Fruit fly (Drosophila melanogaster): Measurements from ENCODE around the gene Larp4B.

Gene Larp4B

dm6 chr3L:3224740-3225719 is at the start of gene Larp4B:
Gene Larp4B, plus strand, starts transcription at chr3L:3224838.
- no peak for TF ChIP-seq CG12605 (GFP tag; IDR thresholded peaks at IDR 0.05)
- TF ChIP-seq Pif1A (GFP tag; optimal IDR thresholded peaks at IDR 0.05), result no peak
- TF ChIP-seq CG8159 (tag; optimal IDR thresholded peaks at IDR 0.05), result no peak
- TF ChIP-seq CG9948 (tag; optimal IDR thresholded peaks at IDR 0.05), result no peak

- TF ChIP-seq Pif1A (GFP tag; optimal IDR thresholded peaks at IDR 0.05), result no peak
- no peak for TF ChIP-seq Pif1B (GFP tag; optimal IDR thresholded peaks at IDR 0.05)
- TF ChIP-seq CG9948 (tag; optimal IDR thresholded peaks at IDR 0.05), result no peak
- no peak for TF ChIP-seq CG12605 (GFP tag; IDR thresholded peaks at IDR 0.05)
- TF ChIP-seq CG4496 (GFP tag; IDR thresholded peaks at IDR 0.05), result no peak
- no peak for TF ChIP-seq gl (tag; optimal IDR thresholded peaks at IDR 0.05)
- no peak for TF ChIP-seq CG14655 (GFP tag; optimal IDR thresholded peaks at IDR 0.05)
- TF ChIP-seq CG34367 (tag; optimal IDR thresholded peaks at IDR 0.05), result no peak
- TF ChIP-seq EcR (GFP tag; optimal IDR thresholded peaks at IDR 0.05), result no peak
- TF ChIP-seq CG15710 (tag; optimal IDR thresholded peaks at IDR 0.05), result no peak
- TF ChIP-seq CG8159 (tag; optimal IDR thresholded peaks at IDR 0.05), result no peak
- TF ChIP-seq D1 (tag; optimal IDR thresholded peaks at IDR 0.05), result no peak
- no peak for TF ChIP-seq rn (GFP tag; IDR thresholded peaks at IDR 0.05)
- no peak for TF ChIP-seq Snoo (tag; optimal IDR thresholded peaks at IDR 0.05)
- TF ChIP-seq fd96Ca (GFP tag; IDR thresholded peaks at IDR 0.05), result no peak
- no peak for TF ChIP-seq Ets98B (GFP tag; IDR thresholded peaks at IDR 0.05)
Observed at dm6 chr3L:3177872-3178271, 46.8 kb upstream of the Larp4B start.

- no peak for TF ChIP-seq CG4496 (GFP tag; IDR thresholded peaks at IDR 0.05)
- TF ChIP-seq Snoo (tag; optimal IDR thresholded peaks at IDR 0.05), result no peak
- TF ChIP-seq CG32121 (GFP tag; IDR thresholded peaks at IDR 0.05), result peak; percentile 35; the same call in 1 of the 2 replicates
- no peak for TF ChIP-seq CG34367 (tag; optimal IDR thresholded peaks at IDR 0.05)
- no peak for TF ChIP-seq rn (GFP tag; IDR thresholded peaks at IDR 0.05)
- TF ChIP-seq CG12605 (GFP tag; IDR thresholded peaks at IDR 0.05), result no peak
- TF ChIP-seq CG10348 (GFP tag; IDR thresholded peaks at IDR 0.05), result peak; percentile 16; the same call in 1 of the 2 replicates
- 0 out of 3 replicates have a peak, but pooled peaks have one; percentile 53 for TF ChIP-seq fd96Ca (GFP tag; IDR thresholded peaks at IDR 0.05)
- no peak for TF ChIP-seq Pif1B (GFP tag; optimal IDR thresholded peaks at IDR 0.05)
- no peak for TF ChIP-seq CG8301 (tag; optimal IDR thresholded peaks at IDR 0.05)
- no peak for TF ChIP-seq Pif1A (GFP tag; optimal IDR thresholded peaks at IDR 0.05)
- TF ChIP-seq CG9948 (tag; optimal IDR thresholded peaks at IDR 0.05), result no peak
- TF ChIP-seq Ets98B (GFP tag; IDR thresholded peaks at IDR 0.05), result no peak
- no peak for TF ChIP-seq CG13204 (GFP tag; optimal IDR thresholded peaks at IDR 0.05)
- no peak for TF ChIP-seq CG17806 (tag; optimal IDR thresholded peaks at IDR 0.05)
- TF ChIP-seq CG15710 (tag; optimal IDR thresholded peaks at IDR 0.05), result no peak
- TF ChIP-seq CG8159 (tag; optimal IDR thresholded peaks at IDR 0.05), result no peak
- no peak for TF ChIP-seq D1 (tag; optimal IDR thresholded peaks at IDR 0.05)
- no peak for TF ChIP-seq gl (tag; optimal IDR thresholded peaks at IDR 0.05)
- no peak for TF ChIP-seq CG14655 (GFP tag; optimal IDR thresholded peaks at IDR 0.05)
- TF ChIP-seq EcR (GFP tag; optimal IDR thresholded peaks at IDR 0.05), result peak; percentile 7
Observed at dm6 chr3L:3178530-3179096, 46.0 kb upstream of the Larp4B start, which contains the start of the genes MnM and Girdin. Gene MnM, minus strand, starts transcription at chr3L:3178580. Gene Girdin, plus strand, starts transcription at chr3L:3178930.

dm6 chr3L:3179474-3179873 is 45.2 kb upstream of the Larp4B start:
- TF ChIP-seq EcR (GFP tag; optimal IDR thresholded peaks at IDR 0.05), result peak; percentile 98
- peak; percentile 87 for TF ChIP-seq CG13204 (GFP tag; optimal IDR thresholded peaks at IDR 0.05)
- TF ChIP-seq gl (tag; optimal IDR thresholded peaks at IDR 0.05), result peak; percentile 89
- TF ChIP-seq CG32121 (GFP tag; IDR thresholded peaks at IDR 0.05), result peak; percentile 81
- peak; percentile 94 for TF ChIP-seq CG8301 (tag; optimal IDR thresholded peaks at IDR 0.05)
- TF ChIP-seq rn (GFP tag; IDR thresholded peaks at IDR 0.05), result peak; percentile 78
- peak; percentile 19; the same call in 1 of the 2 replicates for TF ChIP-seq CG10348 (GFP tag; IDR thresholded peaks at IDR 0.05)
- TF ChIP-seq CG9948 (tag; optimal IDR thresholded peaks at IDR 0.05), result peak; percentile 93
- peak; percentile 95 for TF ChIP-seq CG8159 (tag; optimal IDR thresholded peaks at IDR 0.05)
- peak; percentile 93 for TF ChIP-seq CG17806 (tag; optimal IDR thresholded peaks at IDR 0.05)
- peak; percentile 93 for TF ChIP-seq CG15710 (tag; optimal IDR thresholded peaks at IDR 0.05)
- TF ChIP-seq CG12605 (GFP tag; IDR thresholded peaks at IDR 0.05), result peak; percentile 91
- TF ChIP-seq Ets98B (GFP tag; IDR thresholded peaks at IDR 0.05), result peak; percentile 92
- TF ChIP-seq Pif1B (GFP tag; optimal IDR thresholded peaks at IDR 0.05), result peak; percentile 92
- peak; percentile 92 for TF ChIP-seq fd96Ca (GFP tag; IDR thresholded peaks at IDR 0.05)
- TF ChIP-seq CG4496 (GFP tag; IDR thresholded peaks at IDR 0.05), result peak; percentile 95
- TF ChIP-seq Pif1A (GFP tag; optimal IDR thresholded peaks at IDR 0.05), result no peak
- no peak for TF ChIP-seq D1 (tag; optimal IDR thresholded peaks at IDR 0.05)
- no peak for TF ChIP-seq CG14655 (GFP tag; optimal IDR thresholded peaks at IDR 0.05)
- TF ChIP-seq Snoo (tag; optimal IDR thresholded peaks at IDR 0.05), result peak; percentile 92
- peak; percentile 89 for TF ChIP-seq CG34367 (tag; optimal IDR thresholded peaks at IDR 0.05)

dm6 chr3L:3184104-3184503 is 40.5 kb upstream of the Larp4B start, which contains the start of gene CG42494:
Gene CG42494, plus strand, starts transcription at chr3L:3184404.
- TF ChIP-seq CG8159 (tag; optimal IDR thresholded peaks at IDR 0.05) (no peak), CG34367 (tag; optimal IDR thresholded peaks at IDR 0.05) (no peak)
